Worm (Caenorhabditis elegans) whole organism, young adult: ENCODE results near the gene F35C11.3.

ENCODE experiments used
- B0261.1 ChIP-seq: sonication (generic microtip); optimal IDR thresholded peaks from 2 replicates; lab custom pipeline; 2016; ENCODE audit warnings: mild to moderate bottlenecking, missing genetic modification characterization, moderate library complexity, missing compliant biosample characterization
- C06A6.2 ChIP-seq: fragments of 200-800 bp; sonication (Bioruptor generic); conservative IDR thresholded peaks from 2 replicates; pipeline ENCODE4 v1.3.6; 2022; ENCODE audit warnings: missing genetic modification characterization, missing compliant biosample characterization
- C17E4.6 ChIP-seq: fragments of 200-800 bp; sonication (Bioruptor generic); IDR thresholded peaks from 2 replicates; pipeline ENCODE4 v1.3.6; 2022; ENCODE audit warnings: missing genetic modification reagents, missing genetic modification characterization, missing compliant biosample characterization
- F23B12.7 ChIP-seq: sonication (generic microtip); optimal IDR thresholded peaks from 2 replicates; lab custom pipeline; 2017; ENCODE audit warnings: missing genetic modification characterization, mild to moderate bottlenecking, missing compliant biosample characterization, antibody characterized with exemption, moderate library complexity; ENCODE audit not compliant: insufficient read depth
- F39B2.1 ChIP-seq: fragments of 200-800 bp; sonication (Bioruptor generic); IDR thresholded peaks from 2 replicates; pipeline ENCODE4 v1.3.6; 2022; ENCODE audit warnings: missing genetic modification reagents, missing genetic modification characterization, missing compliant biosample characterization
- Y53G8AR.9 ChIP-seq: fragments of 200-800 bp; sonication (Bioruptor generic); conservative IDR thresholded peaks from 2 replicates; pipeline ENCODE4 v1.3.6; 2022; ENCODE audit warnings: missing genetic modification reagents, missing genetic modification characterization, missing compliant biosample characterization
- ZK185.1 ChIP-seq: sonication (generic microtip); optimal IDR thresholded peaks from 2 replicates; lab custom pipeline; 2016; ENCODE audit warnings: mild to moderate bottlenecking, missing genetic modification characterization, missing compliant biosample characterization; ENCODE audit not compliant: poor library complexity, severe bottlenecking
- ama-1 ChIP-seq, 3 experiments: fragments of 150-350 bp in 1 of 3; sonication (generic microtip) in 2 of 3; optimal IDR thresholded peaks; 2 replicates each; lab custom pipeline; 2014 to 2018; ENCODE audit warnings: missing biosample characterization in 2 of 3, missing genetic modification characterization in 2 of 3, missing genetic modification reagents in 2 of 3
- aptf-3 ChIP-seq: fragments of 200-800 bp; sonication (Bioruptor generic); IDR thresholded peaks from 2 replicates; pipeline ENCODE4 v1.3.6; 2022; ENCODE audit warnings: missing genetic modification characterization, missing compliant biosample characterization
- bed-2 ChIP-seq: fragments of 200-800 bp; sonication (Bioruptor generic); IDR thresholded peaks from 2 replicates; pipeline ENCODE4 v1.3.6; 2022; ENCODE audit warnings: missing genetic modification reagents, missing genetic modification characterization, missing compliant biosample characterization
- ccch-3 ChIP-seq: fragments of 200-800 bp; sonication (Bioruptor generic); optimal IDR thresholded peaks from 2 replicates; lab custom pipeline; 2018; ENCODE audit warnings: mild to moderate bottlenecking, missing genetic modification characterization, missing compliant biosample characterization
- cebp-1 ChIP-seq, 2 experiments: fragments of 200-800 bp in 1 of 2; sonication (Bioruptor generic) in 1 of 2; sonication (generic microtip) in 1 of 2; IDR thresholded peaks in 1 of 2; optimal IDR thresholded peaks in 1 of 2; 2 replicates each; pipeline versions ENCODE4 v1.3.6 to Lab custom; 2017 to 2022; ENCODE audit warnings: missing compliant biosample characterization in 2 of 2, missing genetic modification characterization in 2 of 2, mild to moderate bottlenecking in 1 of 2, missing genetic modification reagents in 1 of 2, moderate library complexity in 1 of 2
- ceh-100 ChIP-seq: fragments of 200-800 bp; sonication (Bioruptor generic); IDR thresholded peaks from 2 replicates; pipeline ENCODE4 v1.3.6; 2022; ENCODE audit warnings: missing genetic modification reagents, missing genetic modification characterization, missing compliant biosample characterization
- ceh-27 ChIP-seq: fragments of 200-800 bp; sonication (Bioruptor generic); optimal IDR thresholded peaks from 2 replicates; lab custom pipeline; 2018; ENCODE audit warnings: mild to moderate bottlenecking, missing genetic modification characterization, moderate library complexity, missing compliant biosample characterization
- chd-7 ChIP-seq: sonication (generic microtip); optimal IDR thresholded peaks from 2 replicates; lab custom pipeline; 2016; ENCODE audit warnings: mild to moderate bottlenecking, missing genetic modification characterization, moderate library complexity, missing compliant biosample characterization
- dpff-1 ChIP-seq: sonication (generic microtip); optimal IDR thresholded peaks from 2 replicates; lab custom pipeline; 2017; ENCODE audit warnings: mild to moderate bottlenecking, missing genetic modification characterization, missing compliant biosample characterization
- egl-44 ChIP-seq: fragments of 200-800 bp; sonication (Bioruptor generic); IDR thresholded peaks from 2 replicates; pipeline ENCODE4 v1.3.6; 2022; ENCODE audit warnings: missing genetic modification reagents, missing genetic modification characterization, missing compliant biosample characterization
- egrh-3 ChIP-seq: fragments of 200-800 bp; sonication (Bioruptor generic); IDR thresholded peaks from 2 replicates; pipeline ENCODE4 v1.3.6; 2022; ENCODE audit warnings: missing genetic modification reagents, missing genetic modification characterization, missing compliant biosample characterization
- ekl-4 ChIP-seq: fragments of 200-800 bp; sonication (Bioruptor generic); IDR thresholded peaks from 2 replicates; pipeline ENCODE4 v1.3.6; 2022; ENCODE audit warnings: missing genetic modification reagents, missing genetic modification characterization, missing compliant biosample characterization
- gei-17 ChIP-seq: fragments of 200-800 bp; sonication (Bioruptor generic); optimal IDR thresholded peaks from 2 replicates; lab custom pipeline; 2018; ENCODE audit warnings: mild to moderate bottlenecking, missing genetic modification characterization, missing compliant biosample characterization
- hlh-26 ChIP-seq: fragments of 200-800 bp; sonication (Bioruptor generic); conservative IDR thresholded peaks from 2 replicates; pipeline ENCODE4 v1.3.6; 2022; ENCODE audit warnings: missing genetic modification reagents, missing genetic modification characterization, missing compliant biosample characterization
- hmg-20 ChIP-seq: fragments of 200-800 bp; sonication (Bioruptor generic); IDR thresholded peaks from 2 replicates; pipeline ENCODE4 v1.3.6; 2022; ENCODE audit warnings: missing genetic modification reagents, missing genetic modification characterization, missing compliant biosample characterization
- hrde-1 ChIP-seq: sonication (generic microtip); optimal IDR thresholded peaks from 2 replicates; lab custom pipeline; 2016; ENCODE audit warnings: missing genetic modification characterization, mild to moderate bottlenecking, missing compliant biosample characterization, moderate library complexity, missing genotype, missing genetic modification reagents, borderline replicate concordance
- hsf-1 ChIP-seq: fragments of 200-800 bp; sonication (Bioruptor generic); IDR thresholded peaks from 2 replicates; pipeline ENCODE4 v1.3.6; 2022; ENCODE audit warnings: missing genetic modification reagents, missing genetic modification characterization, missing compliant biosample characterization
- lag-1 ChIP-seq: fragments of 200-800 bp; sonication (Bioruptor generic); IDR thresholded peaks from 2 replicates; pipeline ENCODE4 v1.3.6; 2022; ENCODE audit warnings: missing genetic modification reagents, missing genetic modification characterization, missing compliant biosample characterization
- let-526 ChIP-seq: fragments of 200-800 bp; sonication (Bioruptor generic); IDR thresholded peaks from 2 replicates; pipeline ENCODE4 v1.3.6; 2022; ENCODE audit warnings: missing genetic modification reagents, missing genetic modification characterization, missing compliant biosample characterization
- lin-26 ChIP-seq: fragments of 200-800 bp; sonication (Bioruptor generic); IDR thresholded peaks from 2 replicates; pipeline ENCODE4 v1.3.6; 2022; ENCODE audit warnings: missing genetic modification reagents, missing genetic modification characterization, missing compliant biosample characterization
- lir-1 ChIP-seq: fragments of 200-800 bp; sonication (Bioruptor generic); conservative IDR thresholded peaks from 2 replicates; pipeline ENCODE4 v1.3.6; 2022; ENCODE audit warnings: missing genetic modification reagents, missing genetic modification characterization, missing compliant biosample characterization
- lsl-1 ChIP-seq: fragments of 200-800 bp; sonication (Bioruptor generic); optimal IDR thresholded peaks from 2 replicates; lab custom pipeline; 2018; ENCODE audit warnings: mild to moderate bottlenecking, missing genetic modification characterization, moderate library complexity, missing compliant biosample characterization
- lsy-27 ChIP-seq: sonication (generic microtip); optimal IDR thresholded peaks from 2 replicates; lab custom pipeline; 2017; ENCODE audit warnings: missing genetic modification characterization, mild to moderate bottlenecking, missing compliant biosample characterization, antibody characterized with exemption, missing genotype, borderline replicate concordance; ENCODE audit not compliant: insufficient read depth
- madf-3 ChIP-seq: fragments of 200-800 bp; sonication (Bioruptor generic); IDR thresholded peaks from 2 replicates; pipeline ENCODE4 v1.3.6; 2022; ENCODE audit warnings: missing genetic modification reagents, missing genetic modification characterization, missing compliant biosample characterization
- madf-8 ChIP-seq: fragments of 200-800 bp; sonication (Bioruptor generic); conservative IDR thresholded peaks from 2 replicates; pipeline ENCODE4 v1.3.6; 2022; ENCODE audit warnings: missing genetic modification reagents, missing genetic modification characterization, missing compliant biosample characterization
- nhr-120 ChIP-seq: fragments of 200-800 bp; sonication (Bioruptor generic); IDR thresholded peaks from 2 replicates; pipeline ENCODE4 v1.3.6; 2022; ENCODE audit warnings: missing genetic modification characterization, missing compliant biosample characterization
- nhr-179 ChIP-seq: sonication (generic microtip); optimal IDR thresholded peaks from 2 replicates; lab custom pipeline; 2016; ENCODE audit warnings: mild to moderate bottlenecking, missing genetic modification characterization, missing compliant biosample characterization
- rec-8 ChIP-seq, 2 experiments: sonication (generic microtip); optimal IDR thresholded peaks; 2 replicates each; lab custom pipeline; 2016; ENCODE audit warnings: mild to moderate bottlenecking in 2 of 2, missing genetic modification characterization in 2 of 2, missing genetic modification reagents in 2 of 2, missing genotype in 2 of 2, missing biosample characterization in 1 of 2, missing compliant biosample characterization in 1 of 2, moderate library complexity in 1 of 2
- sdz-38 ChIP-seq: sonication (generic microtip); optimal IDR thresholded peaks from 2 replicates; lab custom pipeline; 2016; ENCODE audit warnings: missing genotype, missing genetic modification characterization, missing compliant biosample characterization
- tbp1 ChIP-seq: fragments of 200-800 bp; sonication (Bioruptor generic); optimal IDR thresholded peaks from 2 replicates; lab custom pipeline; 2018; ENCODE audit warnings: mild to moderate bottlenecking, missing genetic modification characterization, missing compliant biosample characterization
- tbx-9 ChIP-seq: sonication (generic microtip); optimal IDR thresholded peaks from 2 replicates; lab custom pipeline; 2016; ENCODE audit warnings: borderline replicate concordance, missing genetic modification characterization, inconsistent platforms, missing compliant biosample characterization
- unc-130 ChIP-seq: sonication (generic microtip); optimal IDR thresholded peaks from 2 replicates; lab custom pipeline; 2016; ENCODE audit warnings: missing genetic modification reagents, missing genetic modification characterization, missing compliant biosample characterization
- zim-3 ChIP-seq: sonication (generic microtip); optimal IDR thresholded peaks from 2 replicates; lab custom pipeline; 2017; ENCODE audit warnings: mild to moderate bottlenecking, missing genetic modification characterization, moderate library complexity, missing compliant biosample characterization
- ztf-22 ChIP-seq: fragments of 200-800 bp; sonication (Bioruptor generic); optimal IDR thresholded peaks from 2 replicates; lab custom pipeline; 2018; ENCODE audit warnings: mild to moderate bottlenecking, missing genetic modification characterization, moderate library complexity, missing compliant biosample characterization
- ztf-25 ChIP-seq: fragments of 200-800 bp; sonication (Bioruptor generic); IDR thresholded peaks from 2 replicates; pipeline ENCODE4 v1.3.6; 2022; ENCODE audit warnings: missing genetic modification reagents, missing genetic modification characterization, missing compliant biosample characterization
- ztf-26 ChIP-seq: sonication (generic microtip); optimal IDR thresholded peaks from 2 replicates; lab custom pipeline; 2017; ENCODE audit warnings: missing genetic modification characterization, missing compliant biosample characterization
- ztf-28 ChIP-seq: fragments of 200-800 bp; sonication (Bioruptor generic); IDR thresholded peaks from 2 replicates; pipeline ENCODE4 v1.3.6; 2022; ENCODE audit warnings: missing genetic modification reagents, missing genetic modification characterization, missing compliant biosample characterization

F35C11.3 gene

ce11 chrII:8246476-8246875 is at the start of gene F35C11.3:
F35C11.3 (plus strand) TSS chrII:8246776.
- TF ChIP-seq hrde-1 (no peak), lsl-1 (GFP tag; lab: Kevin White, UChicago) (no peak), ama-1 (optimal IDR thresholded peaks at IDR 0.05; lab: Kevin White, UChicago) (no peak), ama-1 (GFP tag; optimal IDR thresholded peaks at IDR 0.05; lab: Kevin White, UChicago) (no peak), madf-8 (GFP tag; lab: Robert Waterston, UW) (no peak), let-526 (GFP tag; lab: Robert Waterston, UW) (no peak), ceh-27 (GFP tag; lab: Kevin White, UChicago) (no peak), rec-8 (tag; optimal IDR thresholded peaks at IDR 0.05; lab: Kevin White, UChicago) (no peak), egl-44 (GFP tag; lab: Robert Waterston, UW) (no peak), lag-1 (GFP tag; lab: Robert Waterston, UW) (no peak), tbp1 (GFP tag; lab: Kevin White, UChicago) (no peak), bed-2 (GFP tag; lab: Robert Waterston, UW) (no peak), madf-3 (GFP tag; lab: Robert Waterston, UW) (no peak), ztf-28 (GFP tag; lab: Robert Waterston, UW) (no peak), nhr-179 (tag; lab: Kevin White, UChicago) (no peak), ekl-4 (no peak), cebp-1 (GFP tag; IDR thresholded peaks at IDR 0.05; lab: Robert Waterston, UW) (no peak), cebp-1 (tag; optimal IDR thresholded peaks at IDR 0.05; lab: Kevin White, UChicago) (no peak)

- no peak for TF ChIP-seq aptf-3
- no peak for TF ChIP-seq lin-26 (GFP tag; lab: Robert Waterston, UW)
- no peak for TF ChIP-seq ekl-4
- TF ChIP-seq F23B12.7 (tag; lab: Kevin White, UChicago): no peak
- TF ChIP-seq ztf-25: no peak
- no peak for TF ChIP-seq lir-1 (GFP tag; lab: Robert Waterston, UW)
- no peak for TF ChIP-seq sdz-38 (tag; lab: Kevin White, UChicago)
- TF ChIP-seq rec-8 (tag; optimal IDR thresholded peaks at IDR 0.05; lab: Kevin White, UChicago): no peak
- no peak for TF ChIP-seq gei-17
- TF ChIP-seq B0261.1 (tag; lab: Kevin White, UChicago): no peak
- no peak for TF ChIP-seq egrh-3 (GFP tag; lab: Robert Waterston, UW)
- TF ChIP-seq ztf-26 (tag; lab: Kevin White, UChicago): no peak
- no peak for TF ChIP-seq F39B2.1 (GFP tag; lab: Robert Waterston, UW)
- TF ChIP-seq tbx-9 (tag; lab: Kevin White, UChicago): no peak
- no peak for TF ChIP-seq zim-3
- no peak for TF ChIP-seq ccch-3
- TF ChIP-seq lag-1 (GFP tag; lab: Robert Waterston, UW): no peak
Measured at ce11 chrII:8198503-8198902, 48.1 kb upstream of the F35C11.3 start, which contains the start of gene qua-1. qua-1 (plus strand) TSS chrII:8198803.

ce11 chrII:8199803-8200202 is 46.8 kb upstream of the F35C11.3 start:
- TF ChIP-seq ceh-100 (no peak), unc-130 (GFP tag; lab: Kevin White, UChicago) (no peak), hsf-1 (GFP tag; lab: Robert Waterston, UW) (no peak)

- TF ChIP-seq hmg-20 (GFP tag; lab: Robert Waterston, UW): no peak
- TF ChIP-seq ZK185.1 (tag; lab: Kevin White, UChicago): no peak
- no peak for TF ChIP-seq nhr-120
- no peak for TF ChIP-seq C06A6.2 (GFP tag; lab: Robert Waterston, UW)
- TF ChIP-seq chd-7 (tag; lab: Kevin White, UChicago): no peak
- no peak for TF ChIP-seq ztf-22 (GFP tag; lab: Kevin White, UChicago)
- TF ChIP-seq lsy-27 (tag; lab: Kevin White, UChicago): no peak
- no peak for TF ChIP-seq hrde-1
- TF ChIP-seq dpff-1 (tag; lab: Kevin White, UChicago): no peak
- no peak for TF ChIP-seq C17E4.6 (GFP tag; lab: Robert Waterston, UW)
- TF ChIP-seq hlh-26 (GFP tag; lab: Robert Waterston, UW): no peak
- TF ChIP-seq lir-1 (GFP tag; lab: Robert Waterston, UW): no peak
- no peak for TF ChIP-seq Y53G8AR.9
Measured at ce11 chrII:8204039-8204438, 42.5 kb upstream of the F35C11.3 start, which contains the start of gene col-76. col-76 (plus strand) TSS chrII:8204339.
